Fruit fly (Drosophila melanogaster): ENCODE data around the gene Gr64b.

DNA sequence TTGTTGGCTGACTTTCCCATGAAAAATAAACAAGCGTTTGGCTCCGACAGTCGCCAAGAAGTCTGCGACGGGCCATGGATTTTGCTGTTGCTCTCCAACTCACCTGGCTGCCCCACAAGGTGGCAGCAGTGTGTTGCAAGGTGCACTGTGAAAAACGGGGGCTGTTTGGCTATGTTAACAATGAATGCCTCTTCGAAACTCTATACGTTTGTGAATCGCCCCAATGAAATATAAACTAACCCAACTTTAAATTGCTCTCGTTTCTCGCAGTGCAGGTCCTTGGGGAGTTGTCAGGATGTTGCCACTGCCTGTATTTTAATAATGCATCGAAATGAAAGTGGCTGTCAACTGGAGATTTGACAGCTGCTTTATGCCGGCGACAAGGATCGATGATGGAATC lies 14.1 kb upstream of the Gr64b start:
- TF ChIP-seq cyc (GFP tag; optimal IDR thresholded peaks at IDR 0.05) (peak; percentile 2), CG6276 (GFP tag; optimal IDR thresholded peaks at IDR 0.05) (peak; percentile 6), CG6163 (GFP tag; IDR thresholded peaks at IDR 0.05) (peak; percentile 60; the same call in 2 of the 3 replicates), ss (GFP tag; optimal IDR thresholded peaks at IDR 0.05) (no peak), Eip78C (GFP tag) (peak; percentile 66), fd59A (GFP tag; optimal IDR thresholded peaks at IDR 0.05) (no peak), esn (GFP tag; optimal IDR thresholded peaks at IDR 0.05) (no peak), CG4318 (GFP tag; optimal IDR thresholded peaks at IDR 0.05) (no peak), CG8119 (GFP tag; IDR thresholded peaks at IDR 0.05) (0 out of 3 replicates have a peak, but pooled peaks have one; percentile 29), eg (GFP tag; IDR thresholded peaks at IDR 0.05) (peak; percentile 63; the same call in 2 of the 3 replicates), CG3919 (GFP tag; optimal IDR thresholded peaks at IDR 0.05) (peak; percentile 26), Lpt (GFP tag; optimal IDR thresholded peaks at IDR 0.05) (no peak), Blimp-1 (GFP tag; optimal IDR thresholded peaks at IDR 0.05) (no peak)

Data from whole organism, prepupa.